Worm (Caenorhabditis elegans): ENCODE data around the gene srd-33.

DNA sequence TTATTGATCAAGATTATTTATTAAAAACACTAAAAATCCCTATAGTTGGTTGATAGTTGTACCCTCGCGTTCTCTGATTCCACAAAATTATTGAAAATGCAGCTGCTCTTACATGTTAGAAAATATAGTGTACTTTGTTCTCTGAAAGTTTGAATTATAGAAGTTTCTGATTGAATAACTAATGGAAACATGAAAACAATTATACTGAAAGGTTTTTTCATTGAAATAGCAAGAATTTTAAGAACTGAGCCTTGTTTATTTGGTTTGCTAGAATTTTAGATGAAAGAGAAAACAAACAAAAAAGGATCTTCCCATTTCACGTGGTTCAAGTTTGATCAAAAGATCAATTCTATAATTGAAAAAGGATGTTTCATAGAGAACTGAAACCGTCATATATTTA is 4.6 kb upstream of the srd-33 start:
- TF ChIP-seq lin-39 (tag; optimal IDR thresholded peaks at IDR 0.05) (no peak), ztf-11 (tag; optimal IDR thresholded peaks at IDR 0.05) (no peak), nhr-76 (tag; optimal IDR thresholded peaks at IDR 0.05) (no peak), pqm-1 (tag; optimal IDR thresholded peaks at IDR 0.05) (no peak), elt-3 (tag; optimal IDR thresholded peaks at IDR 0.05) (no peak), nhr-11 (tag; optimal IDR thresholded peaks at IDR 0.05) (no peak), nhr-23 (tag; optimal IDR thresholded peaks at IDR 0.05) (no peak), skn-1 (tag; optimal IDR thresholded peaks at IDR 0.05) (no peak), aly-2 (tag; optimal IDR thresholded peaks at IDR 0.05) (no peak), unc-62 (GFP tag; optimal IDR thresholded peaks at IDR 0.05) (no peak)
